Worm (Caenorhabditis elegans) whole organism, early embryonic: Measurements from ENCODE around the gene F42E11.3.

Experiments
- B0310.2 ChIP-seq: sonication (generic microtip); optimal IDR thresholded peaks from 2 replicates; lab custom pipeline; 2016; ENCODE audit warnings: mild to moderate bottlenecking, missing genetic modification characterization, missing compliant biosample characterization
- F13C5.2 ChIP-seq: sonication (generic microtip); optimal IDR thresholded peaks from 2 replicates; lab custom pipeline; 2017; ENCODE audit warnings: mild to moderate bottlenecking, missing genetic modification characterization, inconsistent platforms, missing compliant biosample characterization
- aly-1 ChIP-seq: sonication (generic microtip); optimal IDR thresholded peaks from 2 replicates; lab custom pipeline; 2016; ENCODE audit warnings: missing genetic modification characterization, missing compliant biosample characterization
- ama-1 ChIP-seq: fragments of 150-350 bp; optimal IDR thresholded peaks from 2 replicates; lab custom pipeline; 2014
- ceh-13 ChIP-seq: fragments of 200-800 bp; sonication (Bioruptor generic); optimal IDR thresholded peaks from 2 replicates; lab custom pipeline; 2018; ENCODE audit warnings: mild to moderate bottlenecking, missing genetic modification characterization, missing compliant biosample characterization
- ceh-36 ChIP-seq: sonication (generic microtip); optimal IDR thresholded peaks from 2 replicates; lab custom pipeline; 2016; ENCODE audit warnings: missing genetic modification characterization, inconsistent platforms, missing compliant biosample characterization
- ets-7 ChIP-seq: sonication (generic microtip); optimal IDR thresholded peaks from 2 replicates; lab custom pipeline; 2016; ENCODE audit warnings: missing genotype, missing genetic modification characterization, missing compliant biosample characterization
- flt-1 ChIP-seq: fragments of 200-800 bp; sonication (Bioruptor generic); IDR thresholded peaks from 2 replicates; pipeline ENCODE4 v1.3.6; 2022; ENCODE audit warnings: missing genetic modification characterization, missing compliant biosample characterization
- hmbx-1 ChIP-seq: sonication (generic microtip); optimal IDR thresholded peaks from 2 replicates; lab custom pipeline; 2016; ENCODE audit warnings: mild to moderate bottlenecking, missing genetic modification characterization, missing compliant biosample characterization
- hmg-4 ChIP-seq: fragments of 200-800 bp; sonication (Bioruptor generic); optimal IDR thresholded peaks from 2 replicates; lab custom pipeline; 2018; ENCODE audit warnings: mild to moderate bottlenecking, missing genetic modification characterization, missing compliant biosample characterization
- hnd-1 ChIP-seq: sonication (generic microtip); optimal IDR thresholded peaks from 2 replicates; lab custom pipeline; 2016; ENCODE audit warnings: missing genetic modification characterization, missing compliant biosample characterization
- pes-1 ChIP-seq: fragments of 200-800 bp; sonication (Bioruptor generic); IDR thresholded peaks from 2 replicates; pipeline ENCODE4 v1.3.6; 2022; ENCODE audit warnings: missing genetic modification reagents, missing genetic modification characterization, missing compliant biosample characterization
- scrt-1 ChIP-seq: fragments of 200-800 bp; sonication (Bioruptor generic); IDR thresholded peaks from 2 replicates; pipeline ENCODE4 v1.3.6; 2022; ENCODE audit warnings: missing genetic modification characterization, missing compliant biosample characterization
- sea-1 ChIP-seq: fragments of 200-800 bp; sonication (Bioruptor generic); conservative IDR thresholded peaks from 2 replicates; pipeline ENCODE4 v1.3.6; 2022; ENCODE audit warnings: missing genetic modification characterization, missing compliant biosample characterization
- tbx-11 ChIP-seq: fragments of 200-800 bp; sonication (Bioruptor generic); IDR thresholded peaks from 2 replicates; pipeline ENCODE4 v1.3.6; 2022; ENCODE audit warnings: missing genetic modification characterization, missing compliant biosample characterization
- tbx-37 ChIP-seq: fragments of 200-800 bp; sonication (Bioruptor generic); conservative IDR thresholded peaks from 2 replicates; pipeline ENCODE4 v1.3.6; 2022; ENCODE audit warnings: missing genetic modification reagents, missing genetic modification characterization, missing compliant biosample characterization
- tra-4 ChIP-seq: sonication (generic microtip); optimal IDR thresholded peaks from 2 replicates; lab custom pipeline; 2017; ENCODE audit warnings: missing genetic modification characterization, missing compliant biosample characterization

Gene F42E11.3

DNA sequence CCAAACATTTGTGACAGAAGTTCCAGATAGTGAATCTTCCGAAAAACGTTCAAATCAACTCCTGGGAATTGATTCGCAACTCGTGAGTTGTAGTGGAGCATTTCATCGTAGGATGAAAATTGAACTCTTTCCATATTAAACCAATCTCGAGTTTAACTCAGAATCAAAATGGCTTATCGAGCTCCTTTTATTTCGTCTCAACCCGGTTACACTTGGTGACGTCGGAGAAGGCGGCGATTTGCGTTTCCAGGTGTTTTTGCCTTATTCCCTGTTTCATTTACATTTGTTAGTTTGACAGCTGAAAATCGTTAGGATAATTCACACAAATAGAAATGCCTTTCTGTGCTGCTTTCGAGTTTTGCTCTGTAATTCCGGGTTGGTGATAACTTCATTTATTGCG lies at the start of gene F42E11.3:
F42E11.3 (minus strand) TSS at position 101 of the 400 bp plus-strand sequence.
- TF ChIP-seq pes-1 (GFP tag; lab: Robert Waterston, UW) (no peak), tra-4 (no peak), scrt-1 (no peak), ceh-13 (GFP tag; lab: Kevin White, UChicago) (no peak), sea-1 (no peak), F13C5.2 (tag; lab: Kevin White, UChicago) (no peak), hnd-1 (no peak), hmbx-1 (tag; lab: Kevin White, UChicago) (no peak), tbx-11 (GFP tag; lab: Robert Waterston, UW) (no peak), ceh-36 (tag; lab: Kevin White, UChicago) (no peak), hmg-4 (GFP tag; lab: Kevin White, UChicago) (no peak), ets-7 (no peak), B0310.2 (tag; lab: Kevin White, UChicago) (no peak), tbx-37 (GFP tag; lab: Robert Waterston, UW) (no peak), ama-1 (no peak), flt-1 (no peak), aly-1 (tag; lab: Kevin White, UChicago) (no peak)

DNA sequence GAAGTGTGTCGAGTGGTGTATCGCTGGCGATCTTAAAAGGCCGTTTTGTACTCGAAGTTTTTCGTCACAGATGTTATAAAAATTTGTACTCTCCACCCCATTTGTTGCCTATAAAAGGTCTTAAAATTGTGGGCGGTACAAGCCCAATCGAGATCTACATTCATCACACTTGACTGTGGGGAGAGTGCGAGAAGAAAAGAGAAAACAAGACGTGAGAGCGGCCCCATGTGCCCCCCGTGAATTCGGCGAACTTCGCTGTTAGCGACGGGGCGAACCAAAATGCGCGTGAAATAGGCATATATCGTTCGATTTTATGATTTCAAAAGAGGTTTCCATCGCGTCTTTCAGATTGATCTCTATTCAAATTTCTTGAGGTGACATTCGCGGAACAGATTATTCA lies 44.6 kb upstream of the F42E11.3 start, which contains the start of gene F46C3.6:
F46C3.6 (minus strand) TSS at position 87 of the 400 bp plus-strand sequence.
- no peak for TF ChIP-seq hnd-1
- TF ChIP-seq ama-1: no peak
- TF ChIP-seq ceh-36 (tag; lab: Kevin White, UChicago): no peak
- TF ChIP-seq hmg-4 (GFP tag; lab: Kevin White, UChicago): no peak
- TF ChIP-seq tra-4: no peak
- TF ChIP-seq F13C5.2 (tag; lab: Kevin White, UChicago): no peak
- no peak for TF ChIP-seq pes-1 (GFP tag; lab: Robert Waterston, UW)
- no peak for TF ChIP-seq sea-1
- no peak for TF ChIP-seq ceh-13 (GFP tag; lab: Kevin White, UChicago)
- no peak for TF ChIP-seq aly-1 (tag; lab: Kevin White, UChicago)
- TF ChIP-seq tbx-37 (GFP tag; lab: Robert Waterston, UW): no peak
- no peak for TF ChIP-seq ets-7
- no peak for TF ChIP-seq hmbx-1 (tag; lab: Kevin White, UChicago)
- no peak for TF ChIP-seq B0310.2 (tag; lab: Kevin White, UChicago)
- no peak for TF ChIP-seq scrt-1
- TF ChIP-seq flt-1: no peak

DNA sequence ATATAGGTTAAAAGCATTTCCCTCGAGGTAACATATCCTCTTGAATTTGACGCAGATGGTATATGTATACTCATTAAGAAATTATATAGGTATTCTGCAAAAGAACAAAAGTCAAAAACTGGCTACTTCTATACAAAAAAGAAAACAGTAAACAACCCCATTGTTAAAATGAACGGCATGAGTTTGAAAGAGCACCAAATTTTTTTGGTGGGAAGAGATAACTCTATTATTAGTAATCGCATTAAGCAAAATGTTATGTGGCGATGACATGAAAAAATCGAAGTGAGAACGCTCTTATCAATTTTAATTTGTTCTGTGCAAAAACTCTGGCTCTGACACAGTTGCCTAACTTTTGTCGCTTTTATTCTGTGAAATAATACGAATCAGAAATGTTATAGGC lies 43.3 kb upstream of the F42E11.3 start, which contains the start of gene F46C3.2:
F46C3.2 (minus strand) TSS at position 101 of the 400 bp plus-strand sequence.
- TF ChIP-seq F13C5.2 (tag; lab: Kevin White, UChicago) (no peak), ceh-13 (GFP tag; lab: Kevin White, UChicago) (no peak), flt-1 (no peak)

DNA sequence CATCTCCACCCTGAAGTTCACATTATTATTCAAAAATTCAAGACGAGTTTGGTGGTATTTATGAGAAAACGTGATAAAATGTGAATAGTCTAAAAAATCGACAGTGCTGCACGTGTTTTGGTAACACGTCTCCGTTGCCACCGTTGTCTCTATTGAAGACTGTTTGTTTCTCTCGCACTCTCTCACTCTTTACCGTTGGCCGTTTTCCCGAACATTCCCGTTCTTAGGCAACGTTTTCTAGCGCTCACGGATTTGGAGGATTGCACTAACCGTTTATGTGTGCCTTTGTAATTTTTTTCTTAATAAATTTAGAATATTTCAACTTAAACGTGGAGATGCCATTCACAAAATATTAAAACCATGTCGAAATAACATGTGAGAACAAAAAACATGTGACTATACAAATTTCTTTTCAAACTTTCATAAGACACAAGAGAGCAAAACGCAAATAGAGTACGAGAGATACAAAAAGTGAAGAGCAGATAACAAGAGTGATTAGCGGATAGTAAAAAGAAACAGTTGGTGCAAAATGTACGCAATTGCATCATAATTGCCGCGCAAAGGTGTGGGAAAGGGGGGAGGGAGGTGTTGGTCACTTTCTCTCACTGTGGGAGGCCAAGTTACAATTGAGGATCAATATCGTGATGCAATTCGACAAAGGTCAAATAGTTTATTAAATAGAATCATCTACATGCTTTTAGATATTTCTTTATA lies 39.6 kb upstream of the F42E11.3 start, which contains the start of gene pek-1:
pek-1 (minus strand) TSS at position 51 of the 714 bp plus-strand sequence.
- no peak for TF ChIP-seq F13C5.2 (tag; lab: Kevin White, UChicago)
- TF ChIP-seq aly-1 (tag; lab: Kevin White, UChicago): no peak
- no peak for TF ChIP-seq hmg-4 (GFP tag; lab: Kevin White, UChicago)
- no peak for TF ChIP-seq tbx-11 (GFP tag; lab: Robert Waterston, UW)
- TF ChIP-seq hmbx-1 (tag; lab: Kevin White, UChicago): no peak
- TF ChIP-seq tbx-37 (GFP tag; lab: Robert Waterston, UW): no peak
- no peak for TF ChIP-seq ets-7
- no peak for TF ChIP-seq B0310.2 (tag; lab: Kevin White, UChicago)
- TF ChIP-seq ceh-13 (GFP tag; lab: Kevin White, UChicago): no peak

DNA sequence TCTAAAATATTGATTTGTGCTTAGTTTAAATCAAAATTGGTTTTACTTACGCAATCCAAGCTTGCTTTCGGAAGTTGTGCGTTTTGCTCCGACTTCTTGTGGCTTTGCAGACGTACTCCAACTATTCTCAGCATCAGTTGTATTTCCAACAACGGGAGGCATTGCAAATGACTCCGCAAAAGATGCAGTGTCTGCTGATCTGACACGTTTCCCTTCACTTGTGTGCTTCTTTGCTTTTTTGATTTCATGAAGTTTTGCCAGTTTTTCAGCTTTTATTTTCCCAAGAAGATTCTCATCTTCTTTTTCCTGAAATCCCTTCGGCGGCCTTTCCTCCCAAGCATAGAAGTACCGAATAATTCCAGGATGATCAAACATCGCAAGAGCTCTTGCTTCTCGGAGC lies 36.3 kb upstream of the F42E11.3 start:
- no peak for TF ChIP-seq F13C5.2 (tag; lab: Kevin White, UChicago)
- TF ChIP-seq ceh-13 (GFP tag; lab: Kevin White, UChicago): no peak
- TF ChIP-seq ama-1: no peak

DNA sequence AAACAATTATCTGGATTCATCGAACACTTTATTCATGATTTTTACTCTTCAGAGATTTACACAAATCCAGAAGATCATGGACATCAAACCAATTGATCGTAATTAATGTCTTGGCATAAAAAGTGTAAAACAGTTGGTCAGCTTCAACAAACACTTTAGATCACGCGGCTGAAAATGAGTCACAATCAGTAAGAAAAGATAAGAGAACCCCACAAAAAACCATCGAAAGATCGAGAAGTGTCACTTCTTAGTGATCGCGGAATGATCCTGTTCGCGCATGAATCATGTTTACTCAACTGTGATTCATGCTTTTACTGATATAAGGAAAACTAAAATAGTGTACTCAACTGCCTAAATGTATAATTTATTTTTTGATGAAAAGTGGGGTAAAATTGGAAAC lies 34.0 kb upstream of the F42E11.3 start:
- no peak for TF ChIP-seq ceh-13 (GFP tag; lab: Kevin White, UChicago)
- TF ChIP-seq hnd-1: no peak
- TF ChIP-seq pes-1 (GFP tag; lab: Robert Waterston, UW): no peak
- TF ChIP-seq hmg-4 (GFP tag; lab: Kevin White, UChicago): no peak
- TF ChIP-seq hmbx-1 (tag; lab: Kevin White, UChicago): no peak
- TF ChIP-seq tra-4: no peak
- TF ChIP-seq F13C5.2 (tag; lab: Kevin White, UChicago): no peak
- no peak for TF ChIP-seq flt-1
- TF ChIP-seq ceh-36 (tag; lab: Kevin White, UChicago): no peak
- TF ChIP-seq sea-1: no peak
- TF ChIP-seq ets-7: no peak
- no peak for TF ChIP-seq tbx-37 (GFP tag; lab: Robert Waterston, UW)
- TF ChIP-seq tbx-11 (GFP tag; lab: Robert Waterston, UW): no peak
- TF ChIP-seq aly-1 (tag; lab: Kevin White, UChicago): no peak
- no peak for TF ChIP-seq B0310.2 (tag; lab: Kevin White, UChicago)
- no peak for TF ChIP-seq ama-1

DNA sequence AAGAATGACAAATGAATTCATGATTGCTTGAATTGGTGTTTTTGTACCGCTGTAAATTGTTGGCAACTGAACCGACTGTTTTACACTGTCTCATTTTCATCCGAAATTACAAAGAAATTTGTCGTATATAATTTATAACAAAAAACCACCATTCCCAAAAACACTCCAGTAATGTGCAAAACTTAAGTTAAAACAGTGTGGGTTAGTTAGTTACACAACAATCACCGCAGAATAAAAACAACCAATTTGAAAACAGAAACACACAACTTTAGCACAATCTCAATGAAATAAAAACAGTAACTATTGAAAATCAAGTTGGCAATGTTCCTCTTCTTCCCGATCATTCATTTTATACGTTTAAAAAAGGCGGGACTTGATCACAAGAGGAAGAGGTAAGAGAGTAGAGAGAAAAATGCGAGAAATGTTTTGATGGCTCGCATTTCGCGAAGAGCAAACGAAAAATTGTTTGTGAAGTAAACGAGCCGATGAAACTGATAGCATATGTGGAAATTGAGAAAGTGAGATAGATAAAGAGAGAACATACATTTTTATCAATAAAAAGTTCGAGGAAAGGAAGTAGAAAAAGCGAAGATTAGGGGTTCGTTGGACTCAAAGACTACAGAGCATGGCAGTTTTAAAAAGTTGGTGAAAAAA lies 32.4 kb upstream of the F42E11.3 start, which contains the start of gene F08B12.4:
F08B12.4 (minus strand) TSS at position 51 of the 654 bp plus-strand sequence.
- no peak for TF ChIP-seq B0310.2 (tag; lab: Kevin White, UChicago)
- no peak for TF ChIP-seq ceh-36 (tag; lab: Kevin White, UChicago)
- no peak for TF ChIP-seq hmbx-1 (tag; lab: Kevin White, UChicago)
- TF ChIP-seq tbx-37 (GFP tag; lab: Robert Waterston, UW): no peak
- no peak for TF ChIP-seq pes-1 (GFP tag; lab: Robert Waterston, UW)
- TF ChIP-seq tbx-11 (GFP tag; lab: Robert Waterston, UW): no peak
- no peak for TF ChIP-seq ama-1
- no peak for TF ChIP-seq hnd-1
- no peak for TF ChIP-seq aly-1 (tag; lab: Kevin White, UChicago)
- TF ChIP-seq F13C5.2 (tag; lab: Kevin White, UChicago): no peak
- TF ChIP-seq scrt-1: no peak
- TF ChIP-seq flt-1: no peak
- no peak for TF ChIP-seq ets-7
- TF ChIP-seq ceh-13 (GFP tag; lab: Kevin White, UChicago): no peak
- no peak for TF ChIP-seq tra-4
